Fruit fly (Drosophila melanogaster) whole organism, embryonic: ENCODE results near the gene Acp76A.

Experiments used
- ATbp ChIP-seq: fragments of 200-800 bp; sonication (Bioruptor generic); optimal IDR thresholded peaks from 2 replicates; lab custom pipeline; 2017; ENCODE audit warnings: missing biosample characterization, mild to moderate bottlenecking, missing genetic modification characterization, missing genetic modification reagents
- Bdp1 ChIP-seq: fragments of 200-800 bp; sonication (Bioruptor generic); optimal IDR thresholded peaks from 3 replicates; lab custom pipeline; 2016; ENCODE audit warnings: missing biosample characterization, missing genetic modification characterization
- CG10209 ChIP-seq: fragments of 200-800 bp; sonication (Bioruptor generic); optimal IDR thresholded peaks from 3 replicates; lab custom pipeline; 2017; ENCODE audit warnings: missing biosample characterization, mild to moderate bottlenecking, missing genetic modification characterization, missing genetic modification reagents
- CG10366 ChIP-seq: fragments of 200-800 bp; sonication (Bioruptor generic); IDR thresholded peaks from 2 replicates; pipeline ENCODE4 v1.3.6; 2022; ENCODE audit warnings: missing biosample characterization, missing genetic modification characterization
- CG11504 ChIP-seq: fragments of 200-800 bp; sonication (Bioruptor generic); optimal IDR thresholded peaks from 3 replicates; lab custom pipeline; 2019; ENCODE audit warnings: missing biosample characterization, mild to moderate bottlenecking, missing genetic modification characterization, moderate library complexity
- CG1233 ChIP-seq: fragments of 200-800 bp; sonication (Bioruptor generic); optimal IDR thresholded peaks from 4 replicates; lab custom pipeline; 2018; ENCODE audit warnings: missing biosample characterization, mild to moderate bottlenecking, missing genetic modification characterization
- CG12659 ChIP-seq: fragments of 200-800 bp; sonication (Bioruptor generic); optimal IDR thresholded peaks from 3 replicates; lab custom pipeline; 2017; ENCODE audit warnings: mild to moderate bottlenecking, missing biosample characterization, missing genetic modification reagents, missing genetic modification characterization
- CG12744 ChIP-seq: fragments of 200-800 bp; sonication (Bioruptor generic); optimal IDR thresholded peaks from 2 replicates; lab custom pipeline; 2016; ENCODE audit warnings: missing biosample characterization, missing genetic modification characterization
- CG13424 ChIP-seq: fragments of 200-800 bp; sonication (Bioruptor generic); optimal IDR thresholded peaks from 2 replicates; lab custom pipeline; 2019; ENCODE audit warnings: missing biosample characterization, mild to moderate bottlenecking, missing genetic modification characterization, moderate library complexity
- CG14965 ChIP-seq: fragments of 200-800 bp; sonication (Bioruptor generic); optimal IDR thresholded peaks from 2 replicates; lab custom pipeline; 2016; ENCODE audit warnings: missing biosample characterization, missing genetic modification characterization, borderline replicate concordance
- CG15601 ChIP-seq: fragments of 200-800 bp; sonication (Bioruptor generic); optimal IDR thresholded peaks from 3 replicates; lab custom pipeline; 2019; ENCODE audit warnings: missing biosample characterization, mild to moderate bottlenecking, missing genetic modification characterization, moderate library complexity
- CG1602 ChIP-seq: fragments of 200-800 bp; sonication (Bioruptor generic); optimal IDR thresholded peaks from 3 replicates; lab custom pipeline; 2016; ENCODE audit warnings: missing biosample characterization, missing genetic modification characterization
- CG17328 ChIP-seq: fragments of 200-800 bp; sonication (Bioruptor generic); IDR thresholded peaks from 2 replicates; pipeline ENCODE4 v1.3.6; 2022; ENCODE audit warnings: missing biosample characterization, missing genetic modification characterization
- CG17385 ChIP-seq: fragments of 200-800 bp; sonication (Bioruptor generic); optimal IDR thresholded peaks from 3 replicates; lab custom pipeline; 2018; ENCODE audit warnings: missing biosample characterization, mild to moderate bottlenecking, missing genetic modification characterization
- CG2199 ChIP-seq: fragments of 200-800 bp; sonication (Bioruptor generic); IDR thresholded peaks from 3 replicates; pipeline ENCODE4 v1.3.6; 2022; ENCODE audit warnings: missing biosample characterization, missing genetic modification characterization
- CG31388 ChIP-seq: fragments of 200-800 bp; sonication (Bioruptor generic); optimal IDR thresholded peaks from 2 replicates; lab custom pipeline; 2016; ENCODE audit warnings: missing biosample characterization, missing genetic modification characterization
- CG32767 ChIP-seq: fragments of 200-800 bp; sonication (Bioruptor generic); IDR thresholded peaks from 2 replicates; pipeline ENCODE4 v1.3.6; 2022; ENCODE audit warnings: missing biosample characterization, missing genetic modification characterization
- CG3838 ChIP-seq: fragments of 200-800 bp; sonication (Bioruptor generic); optimal IDR thresholded peaks from 3 replicates; lab custom pipeline; 2016; ENCODE audit warnings: missing biosample characterization, missing genetic modification characterization
- CG3847 ChIP-seq: fragments of 200-800 bp; sonication (Bioruptor generic); IDR thresholded peaks from 2 replicates; pipeline ENCODE4 v1.3.6; 2022; ENCODE audit warnings: missing biosample characterization, missing genetic modification characterization
- CG4617 ChIP-seq: fragments of 200-800 bp; sonication (Bioruptor generic); optimal IDR thresholded peaks from 3 replicates; lab custom pipeline; 2016; ENCODE audit warnings: missing biosample characterization, missing genetic modification characterization, borderline replicate concordance
- CG4820 ChIP-seq: fragments of 200-800 bp; sonication (Bioruptor generic); optimal IDR thresholded peaks from 3 replicates; lab custom pipeline; 2016; ENCODE audit warnings: missing biosample characterization, missing genetic modification characterization
- CG5180 ChIP-seq: fragments of 200-800 bp; sonication (Bioruptor generic); optimal IDR thresholded peaks from 3 replicates; lab custom pipeline; 2017; ENCODE audit warnings: missing biosample characterization, missing genetic modification characterization, mild to moderate bottlenecking, moderate library complexity, missing genetic modification reagents
- E2f2 ChIP-seq: fragments of 200-800 bp; sonication (Bioruptor generic); IDR thresholded peaks from 2 replicates; pipeline ENCODE4 v1.3.6; 2022; ENCODE audit warnings: missing biosample characterization, missing genetic modification characterization
- Nf-YA ChIP-seq: fragments of 200-800 bp; sonication (Bioruptor generic); IDR thresholded peaks from 2 replicates; pipeline ENCODE4 v1.3.6; 2022; ENCODE audit warnings: missing biosample characterization, missing genetic modification characterization
- Oli ChIP-seq: fragments of 200-800 bp; sonication (Bioruptor generic); optimal IDR thresholded peaks from 2 replicates; lab custom pipeline; 2018; ENCODE audit warnings: missing biosample characterization, mild to moderate bottlenecking, missing genetic modification characterization, moderate library complexity
- Ptx1 ChIP-seq: fragments of 200-800 bp; sonication (Bioruptor generic); IDR thresholded peaks from 2 replicates; pipeline ENCODE4 v1.3.6; 2022; ENCODE audit warnings: missing biosample characterization, missing genetic modification characterization
- Spps ChIP-seq: fragments of 200-800 bp; sonication (Bioruptor generic); optimal IDR thresholded peaks from 2 replicates; lab custom pipeline; 2018; ENCODE audit warnings: missing biosample characterization, mild to moderate bottlenecking, missing genetic modification characterization
- Trl ChIP-seq, 3 experiments: fragments of >200 bp in 2 of 3; fragments of 200-800 bp in 1 of 3; sonication (Bioruptor generic) in 1 of 3; optimal IDR thresholded peaks; 2 replicates in 1 of 3; 3 replicates in 2 of 3; lab custom pipeline; 2016 to 2017; ENCODE audit warnings: missing biosample characterization in 1 of 3, missing genetic modification characterization in 1 of 3
- Xbp1 ChIP-seq: fragments of 200-800 bp; sonication (Bioruptor generic); optimal IDR thresholded peaks from 3 replicates; lab custom pipeline; 2016; ENCODE audit warnings: missing biosample characterization, mild to moderate bottlenecking, missing genetic modification characterization
- Xrp1 ChIP-seq: fragments of 200-800 bp; sonication (Bioruptor generic); IDR thresholded peaks from 2 replicates; pipeline ENCODE4 v1.3.6; 2022; ENCODE audit warnings: missing biosample characterization, missing genetic modification characterization
- aop ChIP-seq: fragments of 200-800 bp; sonication (Bioruptor generic); IDR thresholded peaks from 2 replicates; pipeline ENCODE4 v1.3.6; 2022; ENCODE audit warnings: missing biosample characterization, missing genetic modification characterization
- chinmo ChIP-seq: fragments of 200-800 bp; sonication (Bioruptor generic); IDR thresholded peaks from 4 replicates; pipeline ENCODE4 v1.3.6; 2022; ENCODE audit warnings: missing biosample characterization, missing genetic modification characterization; ENCODE audit not compliant: partially characterized antibody
- crol ChIP-seq: fragments of 200-800 bp; sonication (Bioruptor generic); IDR thresholded peaks from 2 replicates; pipeline ENCODE4 v1.3.6; 2022; ENCODE audit warnings: missing biosample characterization, missing genetic modification characterization
- dmrt99B ChIP-seq: fragments of 200-800 bp; sonication (Bioruptor generic); optimal IDR thresholded peaks from 2 replicates; lab custom pipeline; 2018; ENCODE audit warnings: missing biosample characterization, mild to moderate bottlenecking, missing genetic modification characterization, moderate library complexity
- eyg ChIP-seq: fragments of 200-800 bp; sonication (Bioruptor generic); optimal IDR thresholded peaks from 3 replicates; lab custom pipeline; 2016; ENCODE audit warnings: missing biosample characterization, missing genetic modification characterization
- gcm2 ChIP-seq: fragments of 200-800 bp; sonication (Bioruptor generic); optimal IDR thresholded peaks from 2 replicates; lab custom pipeline; 2016; ENCODE audit warnings: missing biosample characterization, missing genetic modification characterization
- hb ChIP-seq: fragments of 200-800 bp; sonication (Bioruptor generic); IDR thresholded peaks from 3 replicates; pipeline ENCODE4 v1.3.6; 2022; ENCODE audit warnings: missing biosample characterization, missing genetic modification characterization; ENCODE audit not compliant: partially characterized antibody
- hbn ChIP-seq: fragments of 200-800 bp; sonication (Bioruptor generic); IDR thresholded peaks from 2 replicates; pipeline ENCODE4 v1.3.6; 2022; ENCODE audit warnings: missing biosample characterization, missing genetic modification characterization; ENCODE audit not compliant: partially characterized antibody
- insv ChIP-seq, 2 experiments: fragments of 200-800 bp; sonication (Bioruptor generic); optimal IDR thresholded peaks; 3 replicates each; lab custom pipeline; 2016 to 2018; ENCODE audit warnings: missing biosample characterization in 2 of 2, missing genetic modification characterization in 2 of 2
- jumu ChIP-seq: fragments of 200-800 bp; sonication (Bioruptor generic); optimal IDR thresholded peaks from 3 replicates; lab custom pipeline; 2016; ENCODE audit warnings: missing biosample characterization, missing genetic modification characterization
- nau ChIP-seq: fragments of 200-800 bp; sonication (Bioruptor generic); optimal IDR thresholded peaks from 3 replicates; lab custom pipeline; 2017; ENCODE audit warnings: missing biosample characterization, mild to moderate bottlenecking, missing genetic modification characterization, missing genetic modification reagents
- nmo ChIP-seq: fragments of 200-800 bp; sonication (Bioruptor generic); optimal IDR thresholded peaks from 2 replicates; lab custom pipeline; 2018; ENCODE audit warnings: missing biosample characterization, mild to moderate bottlenecking, missing genetic modification characterization, moderate library complexity
- onecut ChIP-seq: fragments of 200-800 bp; sonication (Bioruptor generic); IDR thresholded peaks from 2 replicates; pipeline ENCODE4 v1.3.6; 2022; ENCODE audit warnings: missing biosample characterization, missing genetic modification characterization
- repo ChIP-seq: fragments of 200-800 bp; sonication (Bioruptor generic); optimal IDR thresholded peaks from 2 replicates; lab custom pipeline; 2016; ENCODE audit warnings: missing biosample characterization, missing genetic modification characterization
- sc ChIP-seq, 3 experiments: fragments of >200 bp in 2 of 3; fragments of 200-800 bp in 1 of 3; sonication (Bioruptor generic) in 1 of 3; optimal IDR thresholded peaks; 2 replicates in 2 of 3; 3 replicates in 1 of 3; lab custom pipeline; 2017; ENCODE audit warnings: mild to moderate bottlenecking in 1 of 3, missing biosample characterization in 1 of 3, missing genetic modification characterization in 1 of 3, missing genetic modification reagents in 1 of 3
- shn ChIP-seq: fragments of 200-800 bp; sonication (Bioruptor generic); optimal IDR thresholded peaks from 3 replicates; lab custom pipeline; 2016; ENCODE audit warnings: missing biosample characterization, missing genetic modification characterization
- stc ChIP-seq: fragments of 200-800 bp; sonication (Bioruptor generic); IDR thresholded peaks from 2 replicates; pipeline ENCODE4 v1.3.6; 2022; ENCODE audit warnings: missing biosample characterization, missing genetic modification characterization
- stwl ChIP-seq: fragments of 200-800 bp; sonication (Bioruptor generic); optimal IDR thresholded peaks from 3 replicates; lab custom pipeline; 2018; ENCODE audit warnings: missing biosample characterization, mild to moderate bottlenecking, missing genetic modification characterization, moderate library complexity
- trh ChIP-seq: fragments of 200-800 bp; sonication (Bioruptor generic); optimal IDR thresholded peaks from 2 replicates; lab custom pipeline; 2016; ENCODE audit warnings: missing biosample characterization, missing genetic modification characterization

Gene Acp76A

DNA sequence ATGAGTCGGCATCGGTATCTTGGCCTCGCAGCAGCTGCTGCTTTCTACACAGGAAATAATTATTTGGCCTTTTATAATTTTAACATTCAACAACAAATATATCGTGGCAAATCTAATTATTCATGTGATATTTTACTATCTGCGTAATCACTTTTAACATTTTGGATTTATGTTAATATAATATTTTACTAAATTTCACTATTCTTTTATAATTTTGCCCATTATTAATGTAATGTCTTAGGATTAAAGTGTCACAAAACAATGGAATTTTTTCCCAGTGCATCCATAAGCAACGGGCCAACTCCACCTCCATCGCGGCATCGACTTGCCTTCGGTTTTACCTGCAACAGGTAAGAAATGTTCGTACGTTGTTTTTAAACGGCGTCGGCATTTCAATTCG lies 9.3 kb downstream of the Acp76A start (continued):
- TF ChIP-seq CG15601 (tag; lab: Kevin White, UChicago) (peak; percentile 90), CG10209 (peak; percentile 72), CG3847 (GFP tag; lab: Robert Waterston, UW) (peak; percentile 43; the same call in 1 of the 2 replicates), crol (GFP tag; lab: Robert Waterston, UW) (peak; percentile 29; the same call in 1 of the 2 replicates), ATbp (peak; percentile 78), CG13424 (peak; percentile 89), CG11504 (tag; lab: Kevin White, UChicago) (peak; percentile 91), CG12659 (GFP tag; lab: Kevin White, UChicago) (peak; percentile 70), CG3838 (no peak), aop (GFP tag; lab: Robert Waterston, UW) (no peak), CG31388 (GFP tag; lab: Kevin White, UChicago) (peak; percentile 24), shn (GFP tag; lab: Kevin White, UChicago) (no peak), Ptx1 (GFP tag; lab: Robert Waterston, UW) (peak; percentile 79), hb (no peak), trh (GFP tag; lab: Kevin White, UChicago) (peak; percentile 59), sc (optimal IDR thresholded peaks at IDR 0.05; lab: Kevin White, UChicago) (no peak), sc (GFP tag; optimal IDR thresholded peaks at IDR 0.05; lab: Kevin White, UChicago) (peak; percentile 83), E2f2 (GFP tag; lab: Robert Waterston, UW) (peak; percentile 50), Nf-YA (0 out of 2 replicates have a peak, but pooled peaks have one; percentile 34), Trl (optimal IDR thresholded peaks at IDR 0.05; lab: Kevin White, UChicago) (no peak), Trl (GFP tag; optimal IDR thresholded peaks at IDR 0.05; lab: Kevin White, UChicago) (peak; percentile 9), insv (GFP tag; optimal IDR thresholded peaks at IDR 0.05; lab: Kevin White, UChicago) (peak in 1 of 2 experiments; percentile 6), CG17328 (peak; percentile 76), Bdp1 (GFP tag; lab: Kevin White, UChicago) (no peak), eyg (GFP tag; lab: Kevin White, UChicago) (no peak), CG17385 (GFP tag; lab: Kevin White, UChicago) (peak; percentile 79), gcm2 (peak; percentile 4), Oli (tag; lab: Kevin White, UChicago) (peak; percentile 90), stwl (tag; lab: Kevin White, UChicago) (peak; percentile 54), dmrt99B (tag; lab: Kevin White, UChicago) (peak; percentile 91), CG12744 (GFP tag; lab: Kevin White, UChicago) (no peak), Xbp1 (GFP tag; lab: Kevin White, UChicago) (peak; percentile 78), CG32767 (peak; percentile 69; the same call in 1 of the 2 replicates), nau (GFP tag; lab: Kevin White, UChicago) (peak; percentile 71), repo (no peak), chinmo (GFP tag; lab: Robert Waterston, UW) (no peak), jumu (GFP tag; lab: Kevin White, UChicago) (peak; percentile 7), CG10366 (GFP tag; lab: Robert Waterston, UW) (peak; percentile 46), CG4617 (GFP tag; lab: Kevin White, UChicago) (peak; percentile 22), CG1602 (GFP tag; lab: Kevin White, UChicago) (peak; percentile 84), stc (GFP tag; lab: Robert Waterston, UW) (peak; percentile 80), Spps (tag; lab: Kevin White, UChicago) (peak; percentile 89), hbn (no peak), CG1233 (peak; percentile 85), CG5180 (peak; percentile 25), nmo (peak; percentile 95), CG2199 (GFP tag; lab: Robert Waterston, UW) (no peak), CG14965 (GFP tag; lab: Kevin White, UChicago) (no peak), Xrp1 (GFP tag; lab: Robert Waterston, UW) (peak; percentile 90), onecut (GFP tag; lab: Robert Waterston, UW) (peak; percentile 55), CG4820 (GFP tag; lab: Kevin White, UChicago) (peak; percentile 85)
